Fruit fly (Drosophila melanogaster) whole organism, embryonic: ENCODE measurements around the gene Epp.
A peak's percentile ranks its signal among the peaks of the same experiment; 100 is the strongest.

Experiments
- Ada2b ChIP-seq: fragments of 200-800 bp; sonication (Bioruptor generic); IDR thresholded peaks from 2 replicates; pipeline ENCODE4 v1.3.6; 2022; ENCODE audit warnings: missing biosample characterization, missing genetic modification characterization
- Bteb2 ChIP-seq: fragments of 200-800 bp; sonication (Bioruptor generic); optimal IDR thresholded peaks from 2 replicates; lab custom pipeline; 2016; ENCODE audit warnings: missing biosample characterization, missing genetic modification characterization
- CG12769 ChIP-seq: fragments of 200-800 bp; sonication (Bioruptor generic); optimal IDR thresholded peaks from 2 replicates; lab custom pipeline; 2019; ENCODE audit warnings: missing biosample characterization, mild to moderate bottlenecking, missing genetic modification characterization, moderate library complexity
- CG13775 ChIP-seq: fragments of 200-800 bp; sonication (Bioruptor generic); optimal IDR thresholded peaks from 3 replicates; lab custom pipeline; 2017; ENCODE audit warnings: missing biosample characterization, mild to moderate bottlenecking, missing genetic modification characterization
- CG14710 ChIP-seq: fragments of 200-800 bp; sonication (Bioruptor generic); optimal IDR thresholded peaks from 3 replicates; lab custom pipeline; 2019; ENCODE audit warnings: missing biosample characterization, mild to moderate bottlenecking, missing genetic modification characterization, moderate library complexity
- CG15514 ChIP-seq: fragments of 200-800 bp; sonication (Bioruptor generic); optimal IDR thresholded peaks from 3 replicates; lab custom pipeline; 2017; ENCODE audit warnings: missing biosample characterization, missing genetic modification characterization, mild to moderate bottlenecking, moderate library complexity, missing genetic modification reagents
- CG18262 ChIP-seq: fragments of 200-800 bp; optimal IDR thresholded peaks from 3 replicates; lab custom pipeline; 2019; ENCODE audit warnings: missing biosample characterization, mild to moderate bottlenecking, missing genetic modification characterization, moderate library complexity
- CG2199 ChIP-seq: fragments of 200-800 bp; sonication (Bioruptor generic); IDR thresholded peaks from 3 replicates; pipeline ENCODE4 v1.3.6; 2022; ENCODE audit warnings: missing biosample characterization, missing genetic modification characterization
- CG2678 ChIP-seq: fragments of 200-800 bp; sonication (Bioruptor generic); optimal IDR thresholded peaks from 3 replicates; lab custom pipeline; 2019; ENCODE audit warnings: missing biosample characterization, mild to moderate bottlenecking, missing genetic modification characterization, moderate library complexity
- CG30431 ChIP-seq: fragments of 200-800 bp; sonication (Bioruptor generic); optimal IDR thresholded peaks from 2 replicates; lab custom pipeline; 2017; ENCODE audit warnings: missing biosample characterization, missing genetic modification characterization
- CG34224 ChIP-seq: fragments of 200-800 bp; sonication (Bioruptor generic); IDR thresholded peaks from 3 replicates; pipeline ENCODE4 v1.3.6; 2022; ENCODE audit warnings: missing biosample characterization, missing genetic modification characterization; ENCODE audit not compliant: partially characterized antibody
- CG6654 ChIP-seq: fragments of 200-800 bp; sonication (Bioruptor generic); optimal IDR thresholded peaks from 2 replicates; lab custom pipeline; 2017; ENCODE audit warnings: missing biosample characterization, mild to moderate bottlenecking, missing genetic modification characterization
- CG6854 ChIP-seq: fragments of 200-800 bp; sonication (Bioruptor generic); optimal IDR thresholded peaks from 3 replicates; lab custom pipeline; 2017; ENCODE audit warnings: missing biosample characterization, mild to moderate bottlenecking, missing genetic modification characterization
- CG7928 ChIP-seq: fragments of 200-800 bp; sonication (Bioruptor generic); optimal IDR thresholded peaks from 2 replicates; lab custom pipeline; 2017; ENCODE audit warnings: missing biosample characterization, mild to moderate bottlenecking, missing genetic modification characterization
- CG9609 ChIP-seq: fragments of 200-800 bp; sonication (Bioruptor generic); optimal IDR thresholded peaks from 3 replicates; lab custom pipeline; 2016; ENCODE audit warnings: missing biosample characterization, missing genetic modification characterization
- CG9797 ChIP-seq: fragments of 200-800 bp; sonication (Bioruptor generic); optimal IDR thresholded peaks from 3 replicates; lab custom pipeline; 2018; ENCODE audit warnings: missing biosample characterization, mild to moderate bottlenecking, missing genetic modification characterization
- Chrac-16 ChIP-seq: fragments of 200-800 bp; sonication (Bioruptor generic); optimal IDR thresholded peaks from 3 replicates; lab custom pipeline; 2016; ENCODE audit warnings: missing biosample characterization, missing genetic modification characterization
- CoRest ChIP-seq: fragments of 200-800 bp; sonication (Bioruptor generic); optimal IDR thresholded peaks from 3 replicates; lab custom pipeline; 2018; ENCODE audit warnings: missing biosample characterization, mild to moderate bottlenecking, missing genetic modification characterization, moderate library complexity
- D19A ChIP-seq: fragments of 200-800 bp; optimal IDR thresholded peaks from 3 replicates; lab custom pipeline; 2019; ENCODE audit warnings: missing biosample characterization, mild to moderate bottlenecking, missing genetic modification characterization, moderate library complexity
- Dbx ChIP-seq: fragments of 200-800 bp; sonication (Bioruptor generic); IDR thresholded peaks from 3 replicates; pipeline ENCODE4 v1.3.6; 2022; ENCODE audit warnings: missing biosample characterization, missing genetic modification characterization
- E2f1 ChIP-seq: fragments of 200-800 bp; sonication (Bioruptor generic); IDR thresholded peaks from 2 replicates; pipeline ENCODE4 v1.3.6; 2022; ENCODE audit warnings: missing biosample characterization, missing genetic modification characterization
- E2f2 ChIP-seq: fragments of 200-800 bp; sonication (Bioruptor generic); IDR thresholded peaks from 2 replicates; pipeline ENCODE4 v1.3.6; 2022; ENCODE audit warnings: missing biosample characterization, missing genetic modification characterization
- GATAe ChIP-seq: fragments of 200-800 bp; sonication (Bioruptor generic); conservative IDR thresholded peaks from 2 replicates; pipeline ENCODE4 v1.3.6; 2022; ENCODE audit warnings: missing biosample characterization, missing genetic modification characterization
- HmgD ChIP-seq: fragments of 200-800 bp; sonication (Bioruptor generic); optimal IDR thresholded peaks from 3 replicates; lab custom pipeline; 2016; ENCODE audit warnings: missing biosample characterization, missing genetic modification characterization
- Kr ChIP-seq: fragments of 200-800 bp; sonication (Bioruptor generic); optimal IDR thresholded peaks from 2 replicates; lab custom pipeline; 2017; ENCODE audit warnings: missing biosample characterization, mild to moderate bottlenecking, missing genetic modification characterization
- NC2α ChIP-seq: fragments of 200-800 bp; sonication (Bioruptor generic); optimal IDR thresholded peaks from 2 replicates; lab custom pipeline; 2016; ENCODE audit warnings: missing biosample characterization, missing genetic modification characterization
- NK7.1 ChIP-seq: fragments of 200-800 bp; sonication (Bioruptor generic); optimal IDR thresholded peaks from 3 replicates; lab custom pipeline; 2016; ENCODE audit warnings: missing biosample characterization, missing genetic modification characterization
- Oaz ChIP-seq: fragments of 200-800 bp; sonication (Bioruptor generic); IDR thresholded peaks from 2 replicates; pipeline ENCODE4 v1.3.6; 2022; ENCODE audit warnings: missing biosample characterization, missing genetic modification characterization
- ac ChIP-seq: fragments of 200-800 bp; sonication (Bioruptor generic); optimal IDR thresholded peaks from 3 replicates; lab custom pipeline; 2017; ENCODE audit warnings: missing biosample characterization, mild to moderate bottlenecking, missing genetic modification characterization
- ci ChIP-seq: fragments of 200-800 bp; sonication (Bioruptor generic); IDR thresholded peaks from 3 replicates; pipeline ENCODE4 v1.3.6; 2022; ENCODE audit warnings: missing biosample characterization, missing genetic modification characterization
- croc ChIP-seq: fragments of 200-800 bp; sonication (Bioruptor generic); conservative IDR thresholded peaks from 3 replicates; pipeline ENCODE4 v1.3.6; 2022; ENCODE audit warnings: missing biosample characterization, missing genetic modification characterization
- gcm2 ChIP-seq: fragments of 200-800 bp; sonication (Bioruptor generic); optimal IDR thresholded peaks from 2 replicates; lab custom pipeline; 2016; ENCODE audit warnings: missing biosample characterization, missing genetic modification characterization
- ham ChIP-seq: fragments of 200-800 bp; sonication (Bioruptor generic); IDR thresholded peaks from 2 replicates; pipeline ENCODE4 v1.3.6; 2022; ENCODE audit warnings: missing biosample characterization, missing genetic modification characterization
- inv ChIP-seq: fragments of 200-800 bp; sonication (Bioruptor generic); IDR thresholded peaks from 2 replicates; pipeline ENCODE4 v1.3.6; 2022; ENCODE audit warnings: missing biosample characterization, missing genetic modification characterization; ENCODE audit not compliant: partially characterized antibody
- kni ChIP-seq: fragments of 200-800 bp; sonication (Bioruptor generic); optimal IDR thresholded peaks from 3 replicates; lab custom pipeline; 2017; ENCODE audit warnings: mild to moderate bottlenecking, missing biosample characterization, missing genetic modification reagents, missing genetic modification characterization
- knrl ChIP-seq: fragments of 200-800 bp; sonication (Bioruptor generic); IDR thresholded peaks from 3 replicates; pipeline ENCODE4 v1.3.6; 2022; ENCODE audit warnings: missing biosample characterization, missing genetic modification characterization; ENCODE audit not compliant: partially characterized antibody
- nerfin-1 ChIP-seq: fragments of 200-800 bp; sonication (Bioruptor generic); optimal IDR thresholded peaks from 3 replicates; lab custom pipeline; 2019; ENCODE audit warnings: missing biosample characterization, mild to moderate bottlenecking, missing genetic modification characterization, moderate library complexity
- pho ChIP-seq: fragments of 200-800 bp; sonication (Bioruptor generic); optimal IDR thresholded peaks from 2 replicates; lab custom pipeline; 2016; ENCODE audit warnings: missing biosample characterization, missing genetic modification characterization
- pita ChIP-seq: fragments of 200-800 bp; sonication (Bioruptor generic); optimal IDR thresholded peaks from 2 replicates; lab custom pipeline; 2017; ENCODE audit warnings: missing biosample characterization, mild to moderate bottlenecking, missing genetic modification characterization
- pnt ChIP-seq: fragments of 200-800 bp; sonication (Bioruptor generic); optimal IDR thresholded peaks from 3 replicates; lab custom pipeline; 2016; ENCODE audit warnings: missing biosample characterization, missing genetic modification characterization
- prd ChIP-seq, 3 experiments: fragments of >200 bp in 2 of 3; fragments of 200-800 bp in 1 of 3; sonication (Bioruptor generic) in 1 of 3; optimal IDR thresholded peaks in 2 of 3; IDR thresholded peaks in 1 of 3; 2 replicates in 2 of 3; 3 replicates in 1 of 3; pipeline versions ENCODE4 v1.3.6 to Lab custom; 2017 to 2022; ENCODE audit warnings: missing biosample characterization in 1 of 3, missing genetic modification characterization in 1 of 3
- rib ChIP-seq: fragments of 200-800 bp; sonication (Bioruptor generic); IDR thresholded peaks from 2 replicates; pipeline ENCODE4 v1.3.6; 2022; ENCODE audit warnings: missing biosample characterization, missing genetic modification characterization
- sim ChIP-seq: fragments of 200-800 bp; sonication (Bioruptor generic); IDR thresholded peaks from 2 replicates; pipeline ENCODE4 v1.3.6; 2022; ENCODE audit warnings: missing biosample characterization, missing genetic modification characterization
- slp2 ChIP-seq: fragments of 200-800 bp; sonication (Bioruptor generic); optimal IDR thresholded peaks from 2 replicates; lab custom pipeline; 2016; ENCODE audit warnings: missing biosample characterization, missing genetic modification characterization
- tgo ChIP-seq: fragments of 200-800 bp; sonication (Bioruptor generic); IDR thresholded peaks from 3 replicates; pipeline ENCODE4 v1.3.6; 2022; ENCODE audit warnings: missing biosample characterization, missing genetic modification characterization
- trh ChIP-seq: fragments of 200-800 bp; sonication (Bioruptor generic); optimal IDR thresholded peaks from 2 replicates; lab custom pipeline; 2016; ENCODE audit warnings: missing biosample characterization, missing genetic modification characterization
- tx ChIP-seq: fragments of 200-800 bp; sonication (Bioruptor generic); optimal IDR thresholded peaks from 2 replicates; lab custom pipeline; 2016; ENCODE audit warnings: missing biosample characterization, missing genetic modification characterization
- zfh2 ChIP-seq: fragments of 200-800 bp; sonication (Bioruptor generic); optimal IDR thresholded peaks from 2 replicates; lab custom pipeline; 2016; ENCODE audit warnings: missing biosample characterization, missing genetic modification characterization

Epp gene

dm6 chr3R:23992823-23993797 is at the start of gene Epp, which contains the start of gene Rab7 (continued):
- TF ChIP-seq croc (GFP tag; lab: Robert Waterston, UW) = no peak
- TF ChIP-seq kni = peak; percentile 44
- TF ChIP-seq zfh2 = peak; percentile 70
- peak; percentile 92 for TF ChIP-seq CG34224
- peak; percentile 66; the same call in 2 of the 3 replicates for TF ChIP-seq Dbx (GFP tag; lab: Robert Waterston, UW)
- peak; percentile 91 for TF ChIP-seq inv (GFP tag; lab: Robert Waterston, UW)
- TF ChIP-seq slp2 (GFP tag; lab: Kevin White, UChicago) = peak; percentile 5
- TF ChIP-seq CG6654 (GFP tag; lab: Kevin White, UChicago) = no peak
- no peak for TF ChIP-seq CG2199
- TF ChIP-seq tgo (GFP tag; lab: Robert Waterston, UW) = no peak
- TF ChIP-seq gcm2 (GFP tag; lab: Kevin White, UChicago) = no peak
- no peak for TF ChIP-seq Ada2b (GFP tag; lab: Robert Waterston, UW)
- TF ChIP-seq NC2α (GFP tag; lab: Kevin White, UChicago) = no peak
- TF ChIP-seq CG14710 (tag; lab: Kevin White, UChicago) = peak; percentile 70
- TF ChIP-seq NK7.1 (GFP tag; lab: Kevin White, UChicago) = no peak
- TF ChIP-seq E2f1 (GFP tag; lab: Robert Waterston, UW) = no peak
- peak; percentile 66 for TF ChIP-seq CG15514 (GFP tag; lab: Kevin White, UChicago)
- TF ChIP-seq nerfin-1 (tag; lab: Kevin White, UChicago) = peak; percentile 88
- TF ChIP-seq D19A (tag; lab: Kevin White, UChicago) = no peak
- peak; percentile 39 for TF ChIP-seq CG9797
- TF ChIP-seq prd (optimal IDR thresholded peaks at IDR 0.05; lab: Kevin White, UChicago) = no peak
- peak; percentile 43; the same call in 2 of the 3 replicates for TF ChIP-seq prd (GFP tag; IDR thresholded peaks at IDR 0.05; lab: Robert Waterston, UW)
- no peak for TF ChIP-seq CG7928 (GFP tag; lab: Kevin White, UChicago)
- no peak for TF ChIP-seq CG13775 (GFP tag; lab: Kevin White, UChicago)
- no peak for TF ChIP-seq ham (GFP tag; lab: Robert Waterston, UW)
- no peak for TF ChIP-seq CG30431 (GFP tag; lab: Kevin White, UChicago)
- TF ChIP-seq tx (GFP tag; lab: Kevin White, UChicago) = peak; percentile 55
- peak; percentile 20; the same call in 1 of the 2 replicates for TF ChIP-seq E2f2 (GFP tag; lab: Robert Waterston, UW)
- peak; percentile 55 for TF ChIP-seq CG9609 (GFP tag; lab: Kevin White, UChicago)
- TF ChIP-seq CG6854 (GFP tag; lab: Kevin White, UChicago) = no peak
- peak; percentile 32; the same call in 1 of the 3 replicates for TF ChIP-seq ci (GFP tag; lab: Robert Waterston, UW)
- TF ChIP-seq CG18262 (tag; lab: Kevin White, UChicago) = peak; percentile 15
- no peak for TF ChIP-seq CG2678
- peak; percentile 91 for TF ChIP-seq knrl (GFP tag; lab: Robert Waterston, UW)
- no peak for TF ChIP-seq Chrac-16 (GFP tag; lab: Kevin White, UChicago)
- peak; percentile 59 for TF ChIP-seq Bteb2 (GFP tag; lab: Kevin White, UChicago)
- TF ChIP-seq HmgD (GFP tag; lab: Kevin White, UChicago) = peak; percentile 77
- no peak for TF ChIP-seq GATAe (GFP tag; lab: Robert Waterston, UW)
- TF ChIP-seq pho (GFP tag; lab: Kevin White, UChicago) = peak; percentile 66
- TF ChIP-seq pita (GFP tag; lab: Kevin White, UChicago) = no peak
- no peak for TF ChIP-seq sim (GFP tag; lab: Robert Waterston, UW)
- TF ChIP-seq rib = no peak
- no peak for TF ChIP-seq CG12769 (tag; lab: Kevin White, UChicago)
- TF ChIP-seq CoRest = peak; percentile 8
- no peak for TF ChIP-seq Kr (GFP tag; lab: Kevin White, UChicago)
- TF ChIP-seq Oaz (GFP tag; lab: Robert Waterston, UW) = no peak
- no peak for TF ChIP-seq trh (GFP tag; lab: Kevin White, UChicago)
- no peak for TF ChIP-seq ac (GFP tag; lab: Kevin White, UChicago)
- no peak for TF ChIP-seq pnt (GFP tag; lab: Kevin White, UChicago)
